Fruit fly (Drosophila melanogaster) whole organism, embryonic: ENCODE results near the gene CG12301.
A peak's percentile ranks its signal among the peaks of the same experiment; 100 is the strongest.

Experiments
- Adf1 ChIP-seq: fragments of 200-800 bp; sonication (Bioruptor generic); IDR thresholded peaks from 2 replicates; pipeline ENCODE4 v1.3.6; 2022; ENCODE audit warnings: missing biosample characterization, missing genetic modification characterization
- C15 ChIP-seq: fragments of 200-800 bp; sonication (Bioruptor generic); IDR thresholded peaks from 3 replicates; pipeline ENCODE4 v1.3.6; 2022; ENCODE audit warnings: missing biosample characterization, missing genetic modification characterization
- CG12155 ChIP-seq: fragments of 200-800 bp; sonication (Bioruptor generic); optimal IDR thresholded peaks from 3 replicates; lab custom pipeline; 2016; ENCODE audit warnings: missing biosample characterization, missing genetic modification characterization
- CG13624 ChIP-seq: fragments of 200-800 bp; sonication (Bioruptor generic); optimal IDR thresholded peaks from 2 replicates; lab custom pipeline; 2016; ENCODE audit warnings: missing biosample characterization, missing genetic modification characterization
- CG14014 ChIP-seq: fragments of 200-800 bp; sonication (Bioruptor generic); IDR thresholded peaks from 2 replicates; pipeline ENCODE4 v1.3.6; 2022; ENCODE audit warnings: missing biosample characterization, missing genetic modification characterization
- CG14441 ChIP-seq: fragments of 200-800 bp; sonication (Bioruptor generic); IDR thresholded peaks from 2 replicates; pipeline ENCODE4 v1.3.6; 2022; ENCODE audit warnings: missing biosample characterization, missing genetic modification characterization
- CG16863 ChIP-seq: fragments of 200-800 bp; sonication (Bioruptor generic); optimal IDR thresholded peaks from 3 replicates; lab custom pipeline; 2016; ENCODE audit warnings: missing biosample characterization, missing genetic modification characterization
- CG17912 ChIP-seq: fragments of 200-800 bp; sonication (Bioruptor generic); optimal IDR thresholded peaks from 2 replicates; lab custom pipeline; 2018; ENCODE audit warnings: missing biosample characterization, mild to moderate bottlenecking, missing genetic modification characterization
- CG18599 ChIP-seq: fragments of 200-800 bp; sonication (Bioruptor generic); optimal IDR thresholded peaks from 3 replicates; lab custom pipeline; 2017; ENCODE audit warnings: missing biosample characterization, missing genetic modification characterization, mild to moderate bottlenecking, moderate library complexity, missing genetic modification reagents
- CG2202 ChIP-seq: fragments of 200-800 bp; sonication (Bioruptor generic); optimal IDR thresholded peaks from 2 replicates; lab custom pipeline; 2018; ENCODE audit warnings: missing biosample characterization, mild to moderate bottlenecking, missing genetic modification characterization
- CG2889 ChIP-seq: fragments of 200-800 bp; sonication (Bioruptor generic); IDR thresholded peaks from 3 replicates; pipeline ENCODE4 v1.3.6; 2022; ENCODE audit warnings: missing biosample characterization, missing genetic modification characterization
- CG32532 ChIP-seq: fragments of 200-800 bp; sonication (Bioruptor generic); IDR thresholded peaks from 2 replicates; pipeline ENCODE4 v1.3.6; 2022; ENCODE audit warnings: missing biosample characterization, missing genetic modification characterization
- CG32772 ChIP-seq: fragments of 200-800 bp; sonication (Bioruptor generic); IDR thresholded peaks from 2 replicates; pipeline ENCODE4 v1.3.6; 2022; ENCODE audit warnings: missing biosample characterization, missing genetic modification characterization
- CG34376 ChIP-seq: fragments of 200-800 bp; sonication (Bioruptor generic); optimal IDR thresholded peaks from 2 replicates; lab custom pipeline; 2018; ENCODE audit warnings: missing biosample characterization, mild to moderate bottlenecking, missing genetic modification characterization
- CG43689 ChIP-seq: fragments of 200-800 bp; sonication (Bioruptor generic); IDR thresholded peaks from 2 replicates; pipeline ENCODE4 v1.3.6; 2022; ENCODE audit warnings: missing biosample characterization, missing genetic modification characterization
- CG5180 ChIP-seq: fragments of 200-800 bp; sonication (Bioruptor generic); optimal IDR thresholded peaks from 3 replicates; lab custom pipeline; 2017; ENCODE audit warnings: missing biosample characterization, missing genetic modification characterization, mild to moderate bottlenecking, moderate library complexity, missing genetic modification reagents
- CG7839 ChIP-seq: fragments of 200-800 bp; sonication (Bioruptor generic); optimal IDR thresholded peaks from 3 replicates; lab custom pipeline; 2018; ENCODE audit warnings: missing biosample characterization, mild to moderate bottlenecking, missing genetic modification characterization, moderate library complexity
- CG8924 ChIP-seq: fragments of 200-800 bp; optimal IDR thresholded peaks from 3 replicates; lab custom pipeline; 2019; ENCODE audit warnings: missing biosample characterization, mild to moderate bottlenecking, missing genetic modification characterization, moderate library complexity
- CG9215 ChIP-seq: fragments of 200-800 bp; sonication (Bioruptor generic); IDR thresholded peaks from 2 replicates; pipeline ENCODE4 v1.3.6; 2022; ENCODE audit warnings: missing biosample characterization, missing genetic modification characterization
- CHES-1-like ChIP-seq: fragments of 200-800 bp; sonication (Bioruptor generic); optimal IDR thresholded peaks from 2 replicates; lab custom pipeline; 2016; ENCODE audit warnings: missing biosample characterization, missing genetic modification characterization
- Elba2 ChIP-seq: fragments of 200-800 bp; sonication (Bioruptor generic); optimal IDR thresholded peaks from 3 replicates; lab custom pipeline; 2016; ENCODE audit warnings: missing biosample characterization, missing genetic modification characterization
- Fer2 ChIP-seq: fragments of 200-800 bp; sonication (Bioruptor generic); optimal IDR thresholded peaks from 2 replicates; lab custom pipeline; 2018; ENCODE audit warnings: missing biosample characterization, mild to moderate bottlenecking, missing genetic modification characterization, moderate library complexity
- Jarid2 ChIP-seq: fragments of 200-800 bp; sonication (Bioruptor generic); optimal IDR thresholded peaks from 3 replicates; lab custom pipeline; 2017; ENCODE audit warnings: mild to moderate bottlenecking, missing biosample characterization, missing genetic modification reagents, missing genetic modification characterization
- Meics ChIP-seq: fragments of 200-800 bp; sonication (Bioruptor generic); optimal IDR thresholded peaks from 2 replicates; lab custom pipeline; 2017; ENCODE audit warnings: missing biosample characterization, mild to moderate bottlenecking, missing genetic modification characterization
- Mes4 ChIP-seq: fragments of 200-800 bp; sonication (Bioruptor generic); optimal IDR thresholded peaks from 2 replicates; lab custom pipeline; 2016; ENCODE audit warnings: missing biosample characterization, missing genetic modification characterization
- Myb ChIP-seq: fragments of 200-800 bp; sonication (Bioruptor generic); optimal IDR thresholded peaks from 2 replicates; lab custom pipeline; 2016; ENCODE audit warnings: missing biosample characterization, missing genetic modification characterization
- NC2β ChIP-seq: fragments of 200-800 bp; sonication (Bioruptor generic); optimal IDR thresholded peaks from 2 replicates; lab custom pipeline; 2016; ENCODE audit warnings: missing biosample characterization, missing genetic modification characterization
- Usf ChIP-seq: fragments of 200-800 bp; sonication (Bioruptor generic); optimal IDR thresholded peaks from 2 replicates; lab custom pipeline; 2017; ENCODE audit warnings: missing genotype, missing biosample characterization, missing genetic modification characterization
- YL-1 ChIP-seq: fragments of 200-800 bp; sonication (Bioruptor generic); optimal IDR thresholded peaks from 3 replicates; lab custom pipeline; 2017; ENCODE audit warnings: missing biosample characterization, mild to moderate bottlenecking, missing genetic modification characterization
- ato ChIP-seq: fragments of 200-800 bp; sonication (Bioruptor generic); IDR thresholded peaks from 2 replicates; pipeline ENCODE4 v1.3.6; 2022; ENCODE audit warnings: missing biosample characterization, missing genetic modification characterization; ENCODE audit not compliant: partially characterized antibody
- bigmax ChIP-seq: fragments of 200-800 bp; sonication (Bioruptor generic); optimal IDR thresholded peaks from 2 replicates; lab custom pipeline; 2018; ENCODE audit warnings: missing biosample characterization, mild to moderate bottlenecking, missing genetic modification characterization
- croc ChIP-seq: fragments of 200-800 bp; sonication (Bioruptor generic); conservative IDR thresholded peaks from 3 replicates; pipeline ENCODE4 v1.3.6; 2022; ENCODE audit warnings: missing biosample characterization, missing genetic modification characterization
- cwo ChIP-seq: fragments of 200-800 bp; sonication (Bioruptor generic); optimal IDR thresholded peaks from 3 replicates; lab custom pipeline; 2017; ENCODE audit warnings: missing biosample characterization, missing genetic modification characterization, mild to moderate bottlenecking, moderate library complexity, missing genetic modification reagents
- dati ChIP-seq: fragments of 200-800 bp; sonication (Bioruptor generic); IDR thresholded peaks from 2 replicates; pipeline ENCODE4 v1.3.6; 2022; ENCODE audit warnings: missing biosample characterization, missing genetic modification characterization
- disco-r ChIP-seq: fragments of 200-800 bp; sonication (Bioruptor generic); optimal IDR thresholded peaks from 2 replicates; lab custom pipeline; 2016; ENCODE audit warnings: missing biosample characterization, missing genetic modification characterization
- gce ChIP-seq: fragments of 200-800 bp; sonication (Bioruptor generic); IDR thresholded peaks from 3 replicates; pipeline ENCODE4 v1.3.6; 2022; ENCODE audit warnings: missing biosample characterization, missing genetic modification characterization
- mam ChIP-seq: fragments of 200-800 bp; sonication (Bioruptor generic); optimal IDR thresholded peaks from 3 replicates; lab custom pipeline; 2016; ENCODE audit warnings: missing biosample characterization, missing genetic modification characterization
- prd ChIP-seq, 3 experiments: fragments of >200 bp in 2 of 3; fragments of 200-800 bp in 1 of 3; sonication (Bioruptor generic) in 1 of 3; optimal IDR thresholded peaks in 2 of 3; IDR thresholded peaks in 1 of 3; 2 replicates in 2 of 3; 3 replicates in 1 of 3; pipeline versions ENCODE4 v1.3.6 to Lab custom; 2017 to 2022; ENCODE audit warnings: missing biosample characterization in 1 of 3, missing genetic modification characterization in 1 of 3
- repo ChIP-seq: fragments of 200-800 bp; sonication (Bioruptor generic); optimal IDR thresholded peaks from 2 replicates; lab custom pipeline; 2016; ENCODE audit warnings: missing biosample characterization, missing genetic modification characterization
- sc ChIP-seq, 3 experiments: fragments of >200 bp in 2 of 3; fragments of 200-800 bp in 1 of 3; sonication (Bioruptor generic) in 1 of 3; optimal IDR thresholded peaks; 2 replicates in 2 of 3; 3 replicates in 1 of 3; lab custom pipeline; 2017; ENCODE audit warnings: mild to moderate bottlenecking in 1 of 3, missing biosample characterization in 1 of 3, missing genetic modification characterization in 1 of 3, missing genetic modification reagents in 1 of 3
- sisA ChIP-seq: fragments of 200-800 bp; sonication (Bioruptor generic); IDR thresholded peaks from 2 replicates; pipeline ENCODE4 v1.3.6; 2022; ENCODE audit warnings: missing biosample characterization, missing genetic modification characterization
- stwl ChIP-seq: fragments of 200-800 bp; sonication (Bioruptor generic); optimal IDR thresholded peaks from 3 replicates; lab custom pipeline; 2018; ENCODE audit warnings: missing biosample characterization, mild to moderate bottlenecking, missing genetic modification characterization, moderate library complexity
- sug ChIP-seq: fragments of 200-800 bp; optimal IDR thresholded peaks from 2 replicates; lab custom pipeline; 2019; ENCODE audit warnings: missing biosample characterization, mild to moderate bottlenecking, missing genetic modification characterization, moderate library complexity
- tap ChIP-seq: fragments of 200-800 bp; optimal IDR thresholded peaks from 3 replicates; lab custom pipeline; 2019; ENCODE audit warnings: missing biosample characterization, mild to moderate bottlenecking, missing genetic modification characterization, moderate library complexity
- tin ChIP-seq: fragments of 200-800 bp; sonication (Bioruptor generic); optimal IDR thresholded peaks from 3 replicates; lab custom pipeline; 2016; ENCODE audit warnings: missing biosample characterization, missing genetic modification characterization
- trh ChIP-seq: fragments of 200-800 bp; sonication (Bioruptor generic); optimal IDR thresholded peaks from 2 replicates; lab custom pipeline; 2016; ENCODE audit warnings: missing biosample characterization, missing genetic modification characterization
- vnd ChIP-seq: fragments of 200-800 bp; sonication (Bioruptor generic); IDR thresholded peaks from 3 replicates; pipeline ENCODE4 v1.3.6; 2022; ENCODE audit warnings: missing biosample characterization, missing genetic modification characterization; ENCODE audit not compliant: partially characterized antibody
- z ChIP-seq: fragments of 200-800 bp; sonication (Bioruptor generic); IDR thresholded peaks from 3 replicates; pipeline ENCODE4 v1.3.6; 2022; ENCODE audit warnings: missing biosample characterization, missing genetic modification characterization
- zfh2 ChIP-seq: fragments of 200-800 bp; sonication (Bioruptor generic); optimal IDR thresholded peaks from 2 replicates; lab custom pipeline; 2016; ENCODE audit warnings: missing biosample characterization, missing genetic modification characterization

Gene CG12301

DNA sequence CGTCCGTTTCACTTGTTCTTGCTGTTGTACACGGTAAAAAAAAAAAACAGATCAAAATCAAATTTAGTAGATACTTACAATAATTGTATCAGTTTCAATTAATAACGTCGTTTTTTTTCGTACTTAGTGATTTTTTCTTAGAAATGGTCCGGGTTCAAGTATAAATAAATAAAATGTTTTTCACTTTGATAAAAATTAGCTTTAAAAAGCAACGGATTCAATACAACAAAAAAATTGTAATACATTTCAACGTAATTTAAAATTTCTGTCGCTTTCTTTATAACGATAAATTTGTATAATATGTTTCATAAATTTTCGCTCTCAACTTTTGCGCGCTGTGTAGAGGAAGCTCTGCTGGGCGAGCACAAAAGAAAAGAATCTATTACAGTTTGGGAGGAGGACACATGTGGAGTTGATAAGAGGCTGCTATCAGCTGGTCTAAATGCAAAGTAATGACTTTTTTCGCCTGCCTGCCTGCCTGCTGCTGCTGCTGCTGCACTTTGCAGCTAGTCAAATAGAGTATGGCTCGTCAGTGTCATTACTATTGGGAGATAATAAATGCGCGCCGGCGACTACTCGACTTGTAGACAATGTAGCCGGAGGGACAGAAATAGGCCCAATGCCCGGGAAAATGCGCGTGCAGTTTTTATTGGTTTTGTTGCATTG lies 42.6 kb upstream of the CG12301 start (continued):
- TF ChIP-seq Meics (GFP tag; lab: Kevin White, UChicago): peak; percentile 66
- TF ChIP-seq Mes4: peak; percentile 2
- peak; percentile 19 for TF ChIP-seq CG2202 (tag; lab: Kevin White, UChicago)
- TF ChIP-seq vnd (GFP tag; lab: Robert Waterston, UW): no peak
- TF ChIP-seq CG2889 (GFP tag; lab: Robert Waterston, UW): no peak
- TF ChIP-seq CG16863 (GFP tag; lab: Kevin White, UChicago): peak; percentile 47
- TF ChIP-seq gce (GFP tag; lab: Robert Waterston, UW): peak; percentile 35; the same call in 1 of the 3 replicates
- no peak; the same call in 1 of the 2 replicates for TF ChIP-seq CG32532 (GFP tag; lab: Robert Waterston, UW)
- TF ChIP-seq Fer2 (tag; lab: Kevin White, UChicago): no peak
- TF ChIP-seq Adf1 (GFP tag; lab: Robert Waterston, UW): no peak
- no peak for TF ChIP-seq CG14014 (GFP tag; lab: Robert Waterston, UW)
- TF ChIP-seq ato: no peak
- no peak for TF ChIP-seq dati (GFP tag; lab: Robert Waterston, UW)
- TF ChIP-seq Usf (GFP tag; lab: Kevin White, UChicago): peak; percentile 1
- peak; percentile 55 for TF ChIP-seq CG5180
- no peak for TF ChIP-seq CG43689
- no peak for TF ChIP-seq repo (GFP tag; lab: Kevin White, UChicago)
- no peak for TF ChIP-seq NC2β (GFP tag; lab: Kevin White, UChicago)
- TF ChIP-seq Elba2 (GFP tag; lab: Kevin White, UChicago): no peak
- TF ChIP-seq sc (optimal IDR thresholded peaks at IDR 0.05; lab: Kevin White, UChicago): no peak
- TF ChIP-seq sc (GFP tag; optimal IDR thresholded peaks at IDR 0.05; lab: Kevin White, UChicago): peak; percentile 69
- TF ChIP-seq YL-1 (GFP tag; lab: Kevin White, UChicago): no peak
- TF ChIP-seq tap (tag; lab: Kevin White, UChicago): peak; percentile 33
- peak; percentile 77 for TF ChIP-seq CG8924 (tag; lab: Kevin White, UChicago)
- TF ChIP-seq sisA (GFP tag; lab: Robert Waterston, UW): no peak; the same call in none of the 2 replicates
- TF ChIP-seq C15: no peak
- TF ChIP-seq Jarid2 (GFP tag; lab: Kevin White, UChicago): no peak
- peak; percentile 12 for TF ChIP-seq Myb
- peak; percentile 63 for TF ChIP-seq cwo (GFP tag; lab: Kevin White, UChicago)
- TF ChIP-seq zfh2 (GFP tag; lab: Kevin White, UChicago): peak; percentile 26
- TF ChIP-seq z: no peak
- TF ChIP-seq CG7839 (tag; lab: Kevin White, UChicago): peak; percentile 84
- no peak for TF ChIP-seq stwl
- TF ChIP-seq CG32772 (GFP tag; lab: Robert Waterston, UW): no peak
- TF ChIP-seq CG13624 (GFP tag; lab: Kevin White, UChicago): peak; percentile 24
- peak; percentile 7 for TF ChIP-seq CHES-1-like (GFP tag; lab: Kevin White, UChicago)
- TF ChIP-seq sug (tag; lab: Kevin White, UChicago): no peak
- TF ChIP-seq disco-r (GFP tag; lab: Kevin White, UChicago): peak; percentile 29
- no peak for TF ChIP-seq CG17912 (GFP tag; lab: Kevin White, UChicago)
- TF ChIP-seq mam (GFP tag; lab: Kevin White, UChicago): peak; percentile 45
- no peak for TF ChIP-seq bigmax (GFP tag; lab: Kevin White, UChicago)
- TF ChIP-seq CG14441 (GFP tag; lab: Robert Waterston, UW): 0 out of 2 replicates have a peak, but pooled peaks have one; percentile 41
- peak; percentile 54 for TF ChIP-seq CG12155 (GFP tag; lab: Kevin White, UChicago)
- peak; percentile 63 for TF ChIP-seq trh (GFP tag; lab: Kevin White, UChicago)
- TF ChIP-seq CG34376: no peak
- TF ChIP-seq CG18599: peak; percentile 58
- peak; percentile 48 for TF ChIP-seq tin (GFP tag; lab: Kevin White, UChicago)
- TF ChIP-seq CG9215 (GFP tag; lab: Robert Waterston, UW): peak; percentile 26; the same call in 1 of the 2 replicates
- TF ChIP-seq prd (optimal IDR thresholded peaks at IDR 0.05; lab: Kevin White, UChicago): no peak
- peak; percentile 73; the same call in 2 of the 3 replicates for TF ChIP-seq prd (GFP tag; IDR thresholded peaks at IDR 0.05; lab: Robert Waterston, UW)
- TF ChIP-seq croc (GFP tag; lab: Robert Waterston, UW): peak; percentile 21; the same call in 1 of the 3 replicates
